Worm (Caenorhabditis elegans): ENCODE results near the gene ZK899.7.

The ZK899.7 gene

ce11 chrX:9428059-9428458, 21.2 kb downstream of the ZK899.7 start, which contains the start of gene B0272.4:
B0272.4 (plus strand) TSS chrX:9428431.
- peak; percentile 63 for TF ChIP-seq pqm-1 (tag; optimal IDR thresholded peaks at IDR 0.05)
- TF ChIP-seq zfp-3 (GFP tag; conservative IDR thresholded peaks at IDR 0.05): no peak
- TF ChIP-seq dmd-6 (GFP tag; IDR thresholded peaks at IDR 0.05): peak; percentile 42
- TF ChIP-seq F37D6.2 (tag; optimal IDR thresholded peaks at IDR 0.05): no peak
- no peak for TF ChIP-seq gei-8 (GFP tag; optimal IDR thresholded peaks at IDR 0.05)
- TF ChIP-seq ztf-11 (tag; optimal IDR thresholded peaks at IDR 0.05): no peak
- no peak for TF ChIP-seq sdz-12 (GFP tag; optimal IDR thresholded peaks at IDR 0.05)
- TF ChIP-seq daf-19 (GFP tag; conservative IDR thresholded peaks at IDR 0.05): no peak
- TF ChIP-seq spr-1 (tag; optimal IDR thresholded peaks at IDR 0.05): no peak
- TF ChIP-seq lin-29 (GFP tag; IDR thresholded peaks at IDR 0.05): no peak
- peak; percentile 47 for TF ChIP-seq hlh-11 (tag; optimal IDR thresholded peaks at IDR 0.05)
- no peak for TF ChIP-seq zip-11 (GFP tag; IDR thresholded peaks at IDR 0.05)
- no peak for TF ChIP-seq ces-1 (GFP tag; optimal IDR thresholded peaks at IDR 0.05)
- TF ChIP-seq ceh-62 (tag; optimal IDR thresholded peaks at IDR 0.05): no peak
- no peak for TF ChIP-seq zfp-2 (tag; optimal IDR thresholded peaks at IDR 0.05)
- TF ChIP-seq Y5F2A.4 (GFP tag; optimal IDR thresholded peaks at IDR 0.05): no peak
- TF ChIP-seq saeg-2 (GFP tag; IDR thresholded peaks at IDR 0.05): no peak
- TF ChIP-seq F44E2.7 (GFP tag; IDR thresholded peaks at IDR 0.05): no peak
- no peak for TF ChIP-seq nhr-111 (GFP tag; optimal IDR thresholded peaks at IDR 0.05)
- TF ChIP-seq unc-39 (tag; optimal IDR thresholded peaks at IDR 0.05): no peak
- no peak for TF ChIP-seq lim-7 (GFP tag; IDR thresholded peaks at IDR 0.05)
- no peak for TF ChIP-seq set-16 (GFP tag; IDR thresholded peaks at IDR 0.05)
- TF ChIP-seq pha-4 (GFP tag; IDR thresholded peaks at IDR 0.05): no peak
- no peak for TF ChIP-seq pha-4 (tag; optimal IDR thresholded peaks at IDR 0.05)
- TF ChIP-seq skn-1 (tag; optimal IDR thresholded peaks at IDR 0.05): no peak
- TF ChIP-seq php-3 (GFP tag; IDR thresholded peaks at IDR 0.05): peak; percentile 96
- no peak for TF ChIP-seq hlh-30 (tag; optimal IDR thresholded peaks at IDR 0.05; ENCODE audit: insufficient read depth)
- no peak for TF ChIP-seq vab-7 (GFP tag; IDR thresholded peaks at IDR 0.05)
- TF ChIP-seq ceh-28 (tag; optimal IDR thresholded peaks at IDR 0.05): no peak
- TF ChIP-seq dve-1 (tag; optimal IDR thresholded peaks at IDR 0.05; ENCODE audit: insufficient read depth): peak; percentile 76
- TF ChIP-seq lin-15B (tag; optimal IDR thresholded peaks at IDR 0.05): no peak
- no peak for TF ChIP-seq daf-12 (tag; optimal IDR thresholded peaks at IDR 0.05)
- no peak for TF ChIP-seq ceh-44 (GFP tag; IDR thresholded peaks at IDR 0.05)
- TF ChIP-seq dmd-8 (GFP tag; IDR thresholded peaks at IDR 0.05): no peak
- TF ChIP-seq hif-1 (tag; optimal IDR thresholded peaks at IDR 0.05): no peak
- TF ChIP-seq spr-3 (GFP tag; optimal IDR thresholded peaks at IDR 0.05): no peak
- TF ChIP-seq daf-16 (GFP tag; optimal IDR thresholded peaks at IDR 0.05): no peak
- TF ChIP-seq daf-16 (tag; optimal IDR thresholded peaks at IDR 0.05): peak; percentile 95
- TF ChIP-seq nhr-25 (tag; optimal IDR thresholded peaks at IDR 0.05; ENCODE audit: borderline replicate concordance, insufficient read depth): no peak
- TF ChIP-seq tag-97 (GFP tag; IDR thresholded peaks at IDR 0.05): no peak
- no peak for TF ChIP-seq aly-2 (tag; optimal IDR thresholded peaks at IDR 0.05)
- no peak for TF ChIP-seq unc-62 (GFP tag; optimal IDR thresholded peaks at IDR 0.05 in 1 of 2)
- no peak for TF ChIP-seq unc-62 (tag; optimal IDR thresholded peaks at IDR 0.05)
- no peak for TF ChIP-seq nhr-48 (tag; optimal IDR thresholded peaks at IDR 0.05)
- no peak for TF ChIP-seq F49E8.2 (tag; optimal IDR thresholded peaks at IDR 0.05; ENCODE audit: borderline replicate concordance)
- TF ChIP-seq rbr-2 (tag; optimal IDR thresholded peaks at IDR 0.05): no peak
- TF ChIP-seq hmg-1.1 (GFP tag; IDR thresholded peaks at IDR 0.05): no peak
- TF ChIP-seq mep-1 (tag; optimal IDR thresholded peaks at IDR 0.05): peak; percentile 35
- TF ChIP-seq Y48G9A.11 (GFP tag; IDR thresholded peaks at IDR 0.05): no peak
- TF ChIP-seq nhr-42 (GFP tag; IDR thresholded peaks at IDR 0.05): no peak
- no peak for TF ChIP-seq mdl-1 (tag; optimal IDR thresholded peaks at IDR 0.05)
- no peak for TF ChIP-seq ama-1 (optimal IDR thresholded peaks at IDR 0.05)
- no peak for TF ChIP-seq dpl-1 (GFP tag; optimal IDR thresholded peaks at IDR 0.05)
